Worm (Caenorhabditis elegans): ENCODE results near the gene pepm-1.

Gene pepm-1

ce11 chrV:14368272-14369052, 39.6 kb downstream of the pepm-1 start:
- TF ChIP-seq snu-23 (GFP tag; optimal IDR thresholded peaks at IDR 0.05) (no peak), ceh-63 (GFP tag; optimal IDR thresholded peaks at IDR 0.05) (no peak), nhr-12 (tag; optimal IDR thresholded peaks at IDR 0.05) (no peak), elt-2 (tag; optimal IDR thresholded peaks at IDR 0.05) (no peak)

ce11 chrV:14369412-14369811, 40.5 kb downstream of the pepm-1 start:
- TF ChIP-seq jun-1 (tag; optimal IDR thresholded peaks at IDR 0.05) (no peak), mab-9 (GFP tag; IDR thresholded peaks at IDR 0.05) (no peak), efl-1 (optimal IDR thresholded peaks at IDR 0.05) (no peak), efl-1 (GFP tag; optimal IDR thresholded peaks at IDR 0.05 in 1 of 2) (peak in 1 of 2 experiments; percentile 69), ama-1 (optimal IDR thresholded peaks at IDR 0.05) (no peak)

- TF ChIP-seq rnt-1 (tag; optimal IDR thresholded peaks at IDR 0.05) (no peak), zag-1 (tag; optimal IDR thresholded peaks at IDR 0.05) (no peak), ces-1 (GFP tag; optimal IDR thresholded peaks at IDR 0.05) (no peak), elt-3 (tag; optimal IDR thresholded peaks at IDR 0.05) (no peak), ceh-82 (tag; optimal IDR thresholded peaks at IDR 0.05) (no peak), mab-9 (GFP tag; IDR thresholded peaks at IDR 0.05) (no peak), sptf-1 (tag; optimal IDR thresholded peaks at IDR 0.05) (no peak), pqm-1 (tag; optimal IDR thresholded peaks at IDR 0.05) (no peak), irx-1 (tag; optimal IDR thresholded peaks at IDR 0.05) (no peak), nhr-90 (tag; optimal IDR thresholded peaks at IDR 0.05; ENCODE audit: poor library complexity) (no peak), nhr-11 (tag; optimal IDR thresholded peaks at IDR 0.05) (no peak), lir-3 (tag; optimal IDR thresholded peaks at IDR 0.05; ENCODE audit: poor library complexity) (no peak), unc-98 (GFP tag; IDR thresholded peaks at IDR 0.05) (no peak), lin-13 (GFP tag; optimal IDR thresholded peaks at IDR 0.05) (no peak), lin-39 (tag; optimal IDR thresholded peaks at IDR 0.05) (no peak), zip-4 (GFP tag; optimal IDR thresholded peaks at IDR 0.05) (no peak), hlh-4 (tag; optimal IDR thresholded peaks at IDR 0.05) (no peak), C16A3.4 (tag; optimal IDR thresholded peaks at IDR 0.05) (no peak), mep-1 (tag; optimal IDR thresholded peaks at IDR 0.05) (no peak), swsn-7 (tag; optimal IDR thresholded peaks at IDR 0.05) (no peak)
These were observed 43.9 kb downstream of the pepm-1 start, which contains the start of gene unc-39 for ce11 chrV:14372774-14373173. Gene unc-39 (plus strand): TSS chrV:14373074.

ce11 chrV:14378052-14378451, 49.1 kb downstream of the pepm-1 start:
- TF ChIP-seq lsy-2 (tag; optimal IDR thresholded peaks at IDR 0.05) (no peak), C34B4.2 (tag; optimal IDR thresholded peaks at IDR 0.05) (no peak), ztf-11 (tag; optimal IDR thresholded peaks at IDR 0.05) (no peak), lin-39 (tag; optimal IDR thresholded peaks at IDR 0.05) (no peak), dsc-1 (tag; optimal IDR thresholded peaks at IDR 0.05) (peak; percentile 85), lin-13 (GFP tag; optimal IDR thresholded peaks at IDR 0.05) (no peak), pax-3 (tag; optimal IDR thresholded peaks at IDR 0.05) (peak; percentile 13), nhr-11 (tag; optimal IDR thresholded peaks at IDR 0.05) (no peak), ceh-90 (tag; optimal IDR thresholded peaks at IDR 0.05) (no peak), unc-86 (tag; optimal IDR thresholded peaks at IDR 0.05) (no peak), vab-15 (tag; optimal IDR thresholded peaks at IDR 0.05) (no peak)
